Worm (Caenorhabditis elegans) whole organism, L4 larva: ENCODE data around the gene hars-1.

Experiments used
- egl-27 ChIP-seq: sonication (generic microtip); optimal IDR thresholded peaks from 3 replicates; lab custom pipeline; 2017; ENCODE audit warnings: missing biosample characterization, missing genetic modification reagents, missing genetic modification characterization
- gei-8 ChIP-seq: fragments of 200-800 bp; sonication (Bioruptor generic); optimal IDR thresholded peaks from 2 replicates; lab custom pipeline; 2018; ENCODE audit warnings: mild to moderate bottlenecking, missing genetic modification characterization, missing compliant biosample characterization
- lin-15B ChIP-seq: fragments of 150-350 bp; sonication (generic microtip); optimal IDR thresholded peaks from 3 replicates; lab custom pipeline; 2014; ENCODE audit warnings: missing biosample characterization, missing genetic modification characterization
- mdl-1 ChIP-seq, 2 experiments: fragments of 150-350 bp in 1 of 2; sonication (generic microtip) in 1 of 2; optimal IDR thresholded peaks; 2 replicates each; lab custom pipeline; 2014 to 2017; ENCODE audit warnings: missing biosample characterization in 2 of 2, missing genetic modification characterization in 2 of 2
- mxl-3 ChIP-seq: fragments of 200-800 bp; sonication (Bioruptor generic); optimal IDR thresholded peaks from 2 replicates; lab custom pipeline; 2018; ENCODE audit warnings: mild to moderate bottlenecking, missing genetic modification characterization, missing compliant biosample characterization
- nhr-237 ChIP-seq: sonication (generic microtip); optimal IDR thresholded peaks from 2 replicates; lab custom pipeline; 2017; ENCODE audit warnings: missing biosample characterization, missing genetic modification characterization
- nhr-42 ChIP-seq: fragments of 200-800 bp; sonication (Bioruptor generic); IDR thresholded peaks from 2 replicates; pipeline ENCODE4 v1.3.6; 2022; ENCODE audit warnings: missing genetic modification characterization, missing compliant biosample characterization
- nhr-6 ChIP-seq: fragments of 150-350 bp; optimal IDR thresholded peaks from 2 replicates; lab custom pipeline; 2014; ENCODE audit warnings: missing biosample characterization, missing genetic modification characterization
- pha-4 ChIP-seq, 2 experiments: fragments of 150-350 bp in 1 of 2; fragments of 200-800 bp in 1 of 2; sonication (Bioruptor generic) in 1 of 2; IDR thresholded peaks in 1 of 2; optimal IDR thresholded peaks in 1 of 2; 2 replicates each; pipeline versions ENCODE4 v1.3.6 to Lab custom; 2014 to 2022; ENCODE audit warnings: missing genetic modification characterization in 2 of 2, missing genetic modification reagents in 2 of 2, missing biosample characterization in 1 of 2, missing compliant biosample characterization in 1 of 2
- zag-1 ChIP-seq: fragments of 150-350 bp; optimal IDR thresholded peaks from 2 replicates; lab custom pipeline; 2014; ENCODE audit warnings: missing biosample characterization, missing genetic modification characterization
- ztf-11 ChIP-seq: fragments of 150-350 bp; optimal IDR thresholded peaks from 2 replicates; lab custom pipeline; 2014; ENCODE audit warnings: missing biosample characterization, missing genetic modification characterization

- TF ChIP-seq lin-15B (tag; lab: Kevin White, UChicago) (no peak), egl-27 (tag; lab: Kevin White, UChicago) (no peak), zag-1 (tag; lab: Kevin White, UChicago) (no peak), nhr-237 (no peak), mxl-3 (GFP tag; lab: Kevin White, UChicago) (no peak), nhr-6 (tag; lab: Kevin White, UChicago) (no peak), mdl-1 (tag; optimal IDR thresholded peaks at IDR 0.05; lab: Kevin White, UChicago) (no peak), nhr-42 (no peak), pha-4 (GFP tag; IDR thresholded peaks at IDR 0.05; lab: Robert Waterston, UW) (no peak), pha-4 (tag; optimal IDR thresholded peaks at IDR 0.05; lab: Kevin White, UChicago) (no peak), gei-8 (GFP tag; lab: Kevin White, UChicago) (no peak), ztf-11 (no peak)
Observed at ce11 chrIV:10812099-10812498, 46.7 kb upstream of the hars-1 start, which contains the start of gene miz-1.
